Fruit fly (Drosophila melanogaster) whole organism, pupa: ENCODE results near the gene CG9072.

ENCODE experiments used
- CG10348 ChIP-seq: fragments of 200-800 bp; sonication (Bioruptor generic); IDR thresholded peaks from 2 replicates; pipeline ENCODE4 v1.3.6; 2022; ENCODE audit warnings: missing biosample characterization, missing genetic modification characterization
- CG12605 ChIP-seq: fragments of 200-800 bp; sonication (Bioruptor generic); IDR thresholded peaks from 2 replicates; pipeline ENCODE4 v1.3.6; 2022; ENCODE audit warnings: missing biosample characterization, missing genetic modification characterization
- CG13204 ChIP-seq: fragments of 200-800 bp; sonication (Bioruptor generic); optimal IDR thresholded peaks from 2 replicates; lab custom pipeline; 2018; ENCODE audit warnings: missing biosample characterization, mild to moderate bottlenecking, missing genetic modification characterization, moderate library complexity
- CG14655 ChIP-seq: fragments of 200-800 bp; sonication (Bioruptor generic); optimal IDR thresholded peaks from 3 replicates; lab custom pipeline; 2017; ENCODE audit warnings: mild to moderate bottlenecking, missing biosample characterization, missing genetic modification reagents, missing genetic modification characterization
- CG15710 ChIP-seq: fragments of 200-800 bp; sonication (Bioruptor generic); optimal IDR thresholded peaks from 2 replicates; lab custom pipeline; 2018; ENCODE audit warnings: missing biosample characterization, mild to moderate bottlenecking, missing genetic modification characterization, moderate library complexity
- CG17806 ChIP-seq: fragments of 200-800 bp; sonication (Bioruptor generic); optimal IDR thresholded peaks from 2 replicates; lab custom pipeline; 2018; ENCODE audit warnings: missing biosample characterization, mild to moderate bottlenecking, missing genetic modification characterization, moderate library complexity
- CG32121 ChIP-seq: fragments of 200-800 bp; sonication (Bioruptor generic); IDR thresholded peaks from 2 replicates; pipeline ENCODE4 v1.3.6; 2022; ENCODE audit warnings: missing biosample characterization, missing genetic modification characterization
- CG34367 ChIP-seq: fragments of 200-800 bp; sonication (Bioruptor generic); optimal IDR thresholded peaks from 2 replicates; lab custom pipeline; 2018; ENCODE audit warnings: missing biosample characterization, mild to moderate bottlenecking, missing genetic modification characterization
- CG4496 ChIP-seq: fragments of 200-800 bp; sonication (Bioruptor generic); IDR thresholded peaks from 3 replicates; pipeline ENCODE4 v1.3.6; 2022; ENCODE audit warnings: missing biosample characterization, missing genetic modification characterization
- CG8159 ChIP-seq: fragments of 200-800 bp; sonication (Bioruptor generic); optimal IDR thresholded peaks from 3 replicates; lab custom pipeline; 2018; ENCODE audit warnings: missing biosample characterization, mild to moderate bottlenecking, missing genetic modification characterization, moderate library complexity
- CG8301 ChIP-seq: fragments of 200-800 bp; sonication (Bioruptor generic); optimal IDR thresholded peaks from 2 replicates; lab custom pipeline; 2018; ENCODE audit warnings: missing biosample characterization, mild to moderate bottlenecking, missing genetic modification characterization
- CG9948 ChIP-seq: fragments of 200-800 bp; sonication (Bioruptor generic); optimal IDR thresholded peaks from 2 replicates; lab custom pipeline; 2018; ENCODE audit warnings: missing biosample characterization, mild to moderate bottlenecking, missing genetic modification characterization, moderate library complexity
- D1 ChIP-seq: fragments of 200-800 bp; sonication (Bioruptor generic); optimal IDR thresholded peaks from 2 replicates; lab custom pipeline; 2018; ENCODE audit warnings: missing biosample characterization, mild to moderate bottlenecking, missing genetic modification characterization, moderate library complexity
- EcR ChIP-seq: fragments of 200-800 bp; sonication (Bioruptor generic); optimal IDR thresholded peaks from 3 replicates; lab custom pipeline; 2019; ENCODE audit warnings: missing biosample characterization, missing genetic modification characterization, mild to moderate bottlenecking, moderate library complexity, missing genetic modification reagents
- Ets98B ChIP-seq: fragments of 200-800 bp; sonication (Bioruptor generic); IDR thresholded peaks from 2 replicates; pipeline ENCODE4 v1.3.6; 2022; ENCODE audit warnings: missing biosample characterization, missing genetic modification characterization
- Pif1A ChIP-seq: fragments of 200-800 bp; sonication (Bioruptor generic); optimal IDR thresholded peaks from 3 replicates; lab custom pipeline; 2016; ENCODE audit warnings: missing biosample characterization, missing genetic modification characterization
- Pif1B ChIP-seq: fragments of 200-800 bp; sonication (Bioruptor generic); optimal IDR thresholded peaks from 3 replicates; lab custom pipeline; 2016; ENCODE audit warnings: missing biosample characterization, missing genetic modification characterization
- Snoo ChIP-seq: fragments of 200-800 bp; sonication (Bioruptor generic); optimal IDR thresholded peaks from 3 replicates; lab custom pipeline; 2017; ENCODE audit warnings: missing biosample characterization, mild to moderate bottlenecking, missing genetic modification characterization, inconsistent platforms
- fd96Ca ChIP-seq: fragments of 200-800 bp; sonication (Bioruptor generic); IDR thresholded peaks from 3 replicates; pipeline ENCODE4 v1.3.6; 2022; ENCODE audit warnings: missing biosample characterization, missing genetic modification characterization
- gl ChIP-seq: fragments of 200-800 bp; sonication (Bioruptor generic); optimal IDR thresholded peaks from 2 replicates; lab custom pipeline; 2018; ENCODE audit warnings: missing biosample characterization, mild to moderate bottlenecking, missing genetic modification characterization
- rn ChIP-seq: fragments of 200-800 bp; sonication (Bioruptor generic); IDR thresholded peaks from 2 replicates; pipeline ENCODE4 v1.3.6; 2022; ENCODE audit warnings: missing biosample characterization, missing genetic modification characterization

CG9072 gene

dm6 chrX:15125496-15125895 lies 29.7 kb upstream of the CG9072 start, which contains the start of gene drd:
Gene drd, plus strand, starts transcription at chrX:15125753.
- no peak for TF ChIP-seq CG10348
- no peak for TF ChIP-seq rn (GFP tag; lab: Robert Waterston, UW)
- TF ChIP-seq CG8159, result no peak
- no peak for TF ChIP-seq CG15710 (tag; lab: Kevin White, UChicago)
- TF ChIP-seq CG17806, result no peak
- TF ChIP-seq CG32121 (GFP tag; lab: Robert Waterston, UW), result no peak
- TF ChIP-seq EcR (GFP tag; lab: Kevin White, UChicago), result no peak
- TF ChIP-seq CG9948 (tag; lab: Kevin White, UChicago), result no peak
- no peak for TF ChIP-seq CG4496
- no peak for TF ChIP-seq Pif1B
- TF ChIP-seq CG14655 (GFP tag; lab: Kevin White, UChicago), result no peak
- TF ChIP-seq CG13204 (GFP tag; lab: Kevin White, UChicago), result no peak
- TF ChIP-seq CG8301, result no peak

- TF ChIP-seq Pif1A, result no peak
- peak; percentile 77 for TF ChIP-seq CG14655 (GFP tag; lab: Kevin White, UChicago)
- TF ChIP-seq D1, result no peak
- no peak for TF ChIP-seq fd96Ca (GFP tag; lab: Robert Waterston, UW)
- peak; percentile 11 for TF ChIP-seq CG34367 (tag; lab: Kevin White, UChicago)
- no peak for TF ChIP-seq gl (tag; lab: Kevin White, UChicago)
- TF ChIP-seq CG10348, result no peak; the same call in 1 of the 2 replicates
- peak; percentile 73 for TF ChIP-seq CG9948 (tag; lab: Kevin White, UChicago)
- no peak for TF ChIP-seq Snoo (tag; lab: Kevin White, UChicago)
- peak; percentile 34 for TF ChIP-seq CG17806
- TF ChIP-seq Ets98B (GFP tag; lab: Robert Waterston, UW), result no peak
- peak; percentile 55 for TF ChIP-seq CG8301
- TF ChIP-seq rn (GFP tag; lab: Robert Waterston, UW), result no peak
- TF ChIP-seq CG4496, result 0 out of 3 replicates have a peak, but pooled peaks have one; percentile 7
- TF ChIP-seq EcR (GFP tag; lab: Kevin White, UChicago), result no peak
- TF ChIP-seq CG12605 (GFP tag; lab: Robert Waterston, UW), result no peak
- peak; percentile 67 for TF ChIP-seq CG8159
- TF ChIP-seq CG15710 (tag; lab: Kevin White, UChicago), result peak; percentile 35
- TF ChIP-seq CG32121 (GFP tag; lab: Robert Waterston, UW), result peak; percentile 27; the same call in 1 of the 2 replicates
- no peak for TF ChIP-seq Pif1B
- no peak for TF ChIP-seq CG13204 (GFP tag; lab: Kevin White, UChicago)
Observed at dm6 chrX:15123418-15123994, 27.7 kb upstream of the CG9072 start.

dm6 chrX:15121714-15122113 lies 25.9 kb upstream of the CG9072 start:
- TF ChIP-seq CG8159 (no peak), CG14655 (GFP tag; lab: Kevin White, UChicago) (no peak), D1 (no peak), CG34367 (tag; lab: Kevin White, UChicago) (no peak), CG10348 (no peak), gl (tag; lab: Kevin White, UChicago) (no peak), Pif1A (no peak), rn (GFP tag; lab: Robert Waterston, UW) (no peak), CG17806 (no peak), EcR (GFP tag; lab: Kevin White, UChicago) (no peak), CG32121 (GFP tag; lab: Robert Waterston, UW) (no peak), Snoo (tag; lab: Kevin White, UChicago) (no peak), CG13204 (GFP tag; lab: Kevin White, UChicago) (no peak), CG8301 (no peak), CG4496 (no peak), CG9948 (tag; lab: Kevin White, UChicago) (no peak), CG12605 (GFP tag; lab: Robert Waterston, UW) (no peak), Pif1B (no peak), fd96Ca (GFP tag; lab: Robert Waterston, UW) (no peak), CG15710 (tag; lab: Kevin White, UChicago) (no peak)

dm6 chrX:15120116-15120515 lies 24.3 kb upstream of the CG9072 start:
- TF ChIP-seq CG15710 (tag; lab: Kevin White, UChicago) (no peak), CG12605 (GFP tag; lab: Robert Waterston, UW) (0 out of 2 replicates have a peak, but pooled peaks have one; percentile 19), CG32121 (GFP tag; lab: Robert Waterston, UW) (0 out of 2 replicates have a peak, but pooled peaks have one; percentile 27), Ets98B (GFP tag; lab: Robert Waterston, UW) (peak; percentile 22; the same call in 1 of the 2 replicates), CG4496 (peak; percentile 49; the same call in 2 of the 3 replicates), CG14655 (GFP tag; lab: Kevin White, UChicago) (peak; percentile 42), CG8301 (peak; percentile 34), CG13204 (GFP tag; lab: Kevin White, UChicago) (no peak)

- TF ChIP-seq CG8301 (no peak), CG14655 (GFP tag; lab: Kevin White, UChicago) (no peak), EcR (GFP tag; lab: Kevin White, UChicago) (no peak), D1 (no peak), CG17806 (no peak), CG34367 (tag; lab: Kevin White, UChicago) (no peak), CG9948 (tag; lab: Kevin White, UChicago) (no peak), CG8159 (no peak), Ets98B (GFP tag; lab: Robert Waterston, UW) (no peak), Snoo (tag; lab: Kevin White, UChicago) (no peak), CG32121 (GFP tag; lab: Robert Waterston, UW) (no peak), rn (GFP tag; lab: Robert Waterston, UW) (no peak), Pif1B (no peak), CG12605 (GFP tag; lab: Robert Waterston, UW) (no peak), gl (tag; lab: Kevin White, UChicago) (no peak)
Observed at dm6 chrX:15116397-15116796, 20.6 kb upstream of the CG9072 start, which contains the start of gene Cyp4s3. Gene Cyp4s3, minus strand, starts transcription at chrX:15116542.
